Worm (Caenorhabditis elegans): ENCODE measurements around the gene nhr-55.

- TF ChIP-seq ctbp-1 (GFP tag; IDR thresholded peaks at IDR 0.05) (no peak), nhr-28 (tag; optimal IDR thresholded peaks at IDR 0.05) (no peak), aly-2 (tag; optimal IDR thresholded peaks at IDR 0.05) (no peak)
Measured at ce11 chrV:479046-479445, 1.1 kb downstream of the nhr-55 start.

All from whole organism, L4 larva.